Worm (Caenorhabditis elegans) whole organism, late embryonic: Measurements from ENCODE around the gene C01B9.1.

ENCODE experiments used
- T23F11.4 ChIP-seq: fragments of 200-800 bp; sonication (Bioruptor generic); optimal IDR thresholded peaks from 2 replicates; lab custom pipeline; 2018; ENCODE audit warnings: mild to moderate bottlenecking, missing genetic modification characterization, missing compliant biosample characterization
- Y22D7AL.16 ChIP-seq: sonication (generic microtip); optimal IDR thresholded peaks from 2 replicates; lab custom pipeline; 2016; ENCODE audit warnings: missing genetic modification characterization, missing compliant biosample characterization
- ama-1 ChIP-seq: fragments of 150-350 bp; optimal IDR thresholded peaks from 2 replicates; lab custom pipeline; 2014
- ceh-24 ChIP-seq: sonication (generic microtip); optimal IDR thresholded peaks from 2 replicates; lab custom pipeline; 2016; ENCODE audit warnings: mild to moderate bottlenecking, missing genetic modification characterization, missing compliant biosample characterization
- ceh-30 ChIP-seq: fragments of 150-350 bp; optimal IDR thresholded peaks from 2 replicates; lab custom pipeline; 2014; ENCODE audit warnings: missing biosample characterization, missing genetic modification characterization
- ceh-34 ChIP-seq: sonication (generic microtip); optimal IDR thresholded peaks from 2 replicates; lab custom pipeline; 2016; ENCODE audit warnings: mild to moderate bottlenecking, missing genetic modification characterization, missing compliant biosample characterization
- ceh-45 ChIP-seq: fragments of 200-800 bp; sonication (Bioruptor generic); IDR thresholded peaks from 2 replicates; pipeline ENCODE4 v1.3.6; 2022; ENCODE audit warnings: missing genetic modification reagents, missing genetic modification characterization, missing compliant biosample characterization
- che-1 ChIP-seq: sonication (generic microtip); optimal IDR thresholded peaks from 2 replicates; lab custom pipeline; 2016; ENCODE audit warnings: mild to moderate bottlenecking, missing genetic modification characterization, missing compliant biosample characterization
- dmd-4 ChIP-seq: sonication (generic microtip); optimal IDR thresholded peaks from 2 replicates; lab custom pipeline; 2016; ENCODE audit warnings: borderline replicate concordance, missing genetic modification characterization, missing compliant biosample characterization
- dve-1 ChIP-seq: sonication (generic microtip); optimal IDR thresholded peaks from 2 replicates; lab custom pipeline; 2017; ENCODE audit warnings: antibody characterized with exemption, mild to moderate bottlenecking, missing genetic modification characterization, missing compliant biosample characterization
- elt-4 ChIP-seq: sonication (generic microtip); optimal IDR thresholded peaks from 2 replicates; lab custom pipeline; 2016; ENCODE audit warnings: missing genetic modification characterization, missing compliant biosample characterization
- eyg-1 ChIP-seq: sonication (generic microtip); optimal IDR thresholded peaks from 2 replicates; lab custom pipeline; 2016; ENCODE audit warnings: missing genotype, missing genetic modification characterization, missing compliant biosample characterization
- fax-1 ChIP-seq: sonication (generic microtip); optimal IDR thresholded peaks from 2 replicates; lab custom pipeline; 2016; ENCODE audit warnings: missing genotype, missing genetic modification characterization, missing compliant biosample characterization
- fkh-6 ChIP-seq: sonication (generic microtip); optimal IDR thresholded peaks from 2 replicates; lab custom pipeline; 2016; ENCODE audit warnings: missing genetic modification characterization, missing compliant biosample characterization
- gmeb-2 ChIP-seq: sonication (generic microtip); optimal IDR thresholded peaks from 2 replicates; lab custom pipeline; 2016; ENCODE audit warnings: missing genetic modification characterization, inconsistent platforms, missing compliant biosample characterization
- hlh-13 ChIP-seq: fragments of 200-800 bp; sonication (Bioruptor generic); optimal IDR thresholded peaks from 2 replicates; lab custom pipeline; 2018; ENCODE audit warnings: mild to moderate bottlenecking, missing genetic modification characterization, missing compliant biosample characterization
- hlh-30 ChIP-seq: sonication (generic microtip); optimal IDR thresholded peaks from 2 replicates; lab custom pipeline; 2017; ENCODE audit warnings: antibody characterized with exemption, missing genetic modification characterization, missing compliant biosample characterization; ENCODE audit not compliant: insufficient read depth
- hlh-8 ChIP-seq: sonication (generic microtip); optimal IDR thresholded peaks from 2 replicates; lab custom pipeline; 2016; ENCODE audit warnings: missing genotype, missing genetic modification characterization, missing compliant biosample characterization
- nfya-1 ChIP-seq: sonication (generic microtip); optimal IDR thresholded peaks from 2 replicates; lab custom pipeline; 2017; ENCODE audit warnings: missing genetic modification characterization, mild to moderate bottlenecking, missing compliant biosample characterization, antibody characterized with exemption, moderate library complexity
- nhr-11 ChIP-seq: fragments of 150-350 bp; optimal IDR thresholded peaks from 2 replicates; lab custom pipeline; 2014; ENCODE audit warnings: missing biosample characterization, missing genetic modification characterization
- nhr-232 ChIP-seq: sonication (generic microtip); optimal IDR thresholded peaks from 2 replicates; lab custom pipeline; 2016; ENCODE audit warnings: missing genetic modification characterization, missing compliant biosample characterization
- npax-4 ChIP-seq: sonication (generic microtip); optimal IDR thresholded peaks from 2 replicates; lab custom pipeline; 2016; ENCODE audit warnings: missing genetic modification characterization, missing compliant biosample characterization
- pag-3 ChIP-seq: sonication (generic microtip); optimal IDR thresholded peaks from 2 replicates; lab custom pipeline; 2016; ENCODE audit warnings: missing compliant biosample characterization, missing genetic modification characterization, borderline replicate concordance
- pax-1 ChIP-seq: fragments of 150-350 bp; optimal IDR thresholded peaks from 2 replicates; lab custom pipeline; 2014; ENCODE audit warnings: missing biosample characterization, missing genetic modification characterization
- pha-2 ChIP-seq: sonication (generic microtip); optimal IDR thresholded peaks from 2 replicates; lab custom pipeline; 2017; ENCODE audit warnings: mild to moderate bottlenecking, missing genetic modification characterization, missing compliant biosample characterization
- pha-4 ChIP-seq: fragments of 150-350 bp; optimal IDR thresholded peaks from 2 replicates; lab custom pipeline; 2018; ENCODE audit warnings: missing biosample characterization, missing genetic modification reagents, missing genetic modification characterization
- ref-2 ChIP-seq: sonication (generic microtip); optimal IDR thresholded peaks from 2 replicates; lab custom pipeline; 2016; ENCODE audit warnings: missing genetic modification characterization, missing compliant biosample characterization
- rnt-1 ChIP-seq: sonication (generic microtip); optimal IDR thresholded peaks from 2 replicates; lab custom pipeline; 2016; ENCODE audit warnings: missing genetic modification characterization, missing compliant biosample characterization
- sdc-2 ChIP-seq: sonication (generic microtip); optimal IDR thresholded peaks from 2 replicates; lab custom pipeline; 2016; ENCODE audit warnings: missing genotype, missing genetic modification characterization, missing compliant biosample characterization
- sox-2 ChIP-seq: fragments of 200-800 bp; sonication (Bioruptor generic); IDR thresholded peaks from 2 replicates; pipeline ENCODE4 v1.3.6; 2022; ENCODE audit warnings: missing genetic modification reagents, missing genetic modification characterization, missing compliant biosample characterization
- sox-4 ChIP-seq: sonication (generic microtip); optimal IDR thresholded peaks from 2 replicates; lab custom pipeline; 2017; ENCODE audit warnings: mild to moderate bottlenecking, missing genetic modification characterization, inconsistent platforms, missing compliant biosample characterization
- tbx-7 ChIP-seq: sonication (generic microtip); optimal IDR thresholded peaks from 2 replicates; lab custom pipeline; 2016; ENCODE audit warnings: missing genotype, missing genetic modification characterization, missing compliant biosample characterization
- unc-3 ChIP-seq, 2 experiments: fragments of 200-800 bp in 1 of 2; sonication (Bioruptor generic) in 1 of 2; sonication (generic microtip) in 1 of 2; conservative IDR thresholded peaks in 1 of 2; optimal IDR thresholded peaks in 1 of 2; 2 replicates each; pipeline versions ENCODE4 v1.3.6 to Lab custom; 2016 to 2022; ENCODE audit warnings: missing compliant biosample characterization in 2 of 2, missing genetic modification characterization in 2 of 2, missing genetic modification reagents in 1 of 2
- zip-5 ChIP-seq: sonication (generic microtip); optimal IDR thresholded peaks from 2 replicates; lab custom pipeline; 2016; ENCODE audit warnings: missing genetic modification characterization, missing compliant biosample characterization
- ztf-16 ChIP-seq: sonication (generic microtip); optimal IDR thresholded peaks from 2 replicates; lab custom pipeline; 2017; ENCODE audit warnings: missing genetic modification characterization, missing compliant biosample characterization

Gene C01B9.1

ce11 chrII:13739423-13739822 is 32.0 kb upstream of the C01B9.1 start:
- TF ChIP-seq ceh-45 (GFP tag; lab: Robert Waterston, UW) (no peak), pax-1 (tag; lab: Kevin White, UChicago) (peak; percentile 79), nfya-1 (peak; percentile 29)

ce11 chrII:13741449-13741848 is 29.9 kb upstream of the C01B9.1 start, which contains the start of gene mig-14:
TSS of gene mig-14 (plus strand) at chrII:13741738.
- TF ChIP-seq tbx-7 (tag; lab: Kevin White, UChicago): no peak
- peak; percentile 99 for TF ChIP-seq nfya-1
- no peak for TF ChIP-seq nhr-11 (tag; lab: Kevin White, UChicago)

ce11 chrII:13750128-13750527 is 21.2 kb upstream of the C01B9.1 start:
- TF ChIP-seq pha-4 (tag; lab: Kevin White, UChicago): no peak
- no peak for TF ChIP-seq hlh-13
- TF ChIP-seq sdc-2 (tag; lab: Kevin White, UChicago): no peak
- TF ChIP-seq eyg-1 (tag; lab: Kevin White, UChicago): no peak
- TF ChIP-seq sox-2 (GFP tag; lab: Robert Waterston, UW): no peak
- TF ChIP-seq tbx-7 (tag; lab: Kevin White, UChicago): no peak
- no peak for TF ChIP-seq hlh-8 (tag; lab: Kevin White, UChicago)
- TF ChIP-seq pha-2 (tag; lab: Kevin White, UChicago): no peak
- TF ChIP-seq nfya-1: no peak
- no peak for TF ChIP-seq unc-3 (GFP tag; conservative IDR thresholded peaks at IDR 0.05; lab: Robert Waterston, UW)
- TF ChIP-seq unc-3 (tag; optimal IDR thresholded peaks at IDR 0.05; lab: Kevin White, UChicago): no peak
- no peak for TF ChIP-seq pag-3
- TF ChIP-seq ceh-30 (tag; lab: Kevin White, UChicago): no peak
- TF ChIP-seq elt-4 (tag; lab: Kevin White, UChicago): no peak
- TF ChIP-seq fkh-6: no peak
- TF ChIP-seq npax-4 (tag; lab: Kevin White, UChicago): no peak
- no peak for TF ChIP-seq dve-1 (tag; lab: Kevin White, UChicago)
- TF ChIP-seq ama-1 (lab: Kevin White, UChicago): no peak
- TF ChIP-seq fax-1: no peak
- TF ChIP-seq hlh-30 (tag; lab: Kevin White, UChicago): no peak
- TF ChIP-seq nhr-11 (tag; lab: Kevin White, UChicago): no peak

ce11 chrII:13751030-13751429 is 20.3 kb upstream of the C01B9.1 start:
- TF ChIP-seq zip-5 (tag; lab: Kevin White, UChicago): no peak
- no peak for TF ChIP-seq che-1 (tag; lab: Kevin White, UChicago)
- TF ChIP-seq ref-2 (tag; lab: Kevin White, UChicago): no peak
- TF ChIP-seq ceh-24 (tag; lab: Kevin White, UChicago): no peak
- no peak for TF ChIP-seq dmd-4 (tag; lab: Kevin White, UChicago)
- no peak for TF ChIP-seq rnt-1
- TF ChIP-seq pax-1 (tag; lab: Kevin White, UChicago): no peak
- TF ChIP-seq sox-4 (tag; lab: Kevin White, UChicago): no peak
- TF ChIP-seq ztf-16 (tag; lab: Kevin White, UChicago): no peak
- TF ChIP-seq gmeb-2: no peak
- TF ChIP-seq hlh-13: no peak
- TF ChIP-seq ceh-34: no peak
- no peak for TF ChIP-seq ceh-45 (GFP tag; lab: Robert Waterston, UW)
- TF ChIP-seq hlh-8 (tag; lab: Kevin White, UChicago): no peak
- TF ChIP-seq Y22D7AL.16 (tag; lab: Kevin White, UChicago): no peak

- no peak for TF ChIP-seq T23F11.4 (GFP tag; lab: Kevin White, UChicago)
- TF ChIP-seq nhr-232 (tag; lab: Kevin White, UChicago): no peak
These were observed 19.4 kb upstream of the C01B9.1 start, which contains the start of gene arrd-14 for ce11 chrII:13752016-13752415. TSS of gene arrd-14 (plus strand) at chrII:13752316.
